Worm (Caenorhabditis elegans) whole organism, L3 larva: ENCODE data around the gene F07C3.16.
A peak's percentile ranks its signal among the peaks of the same experiment; 100 is the strongest.

ENCODE experiments used
- R02D3.7 ChIP-seq: fragments of 150-350 bp; optimal IDR thresholded peaks from 2 replicates; lab custom pipeline; 2014; ENCODE audit warnings: missing biosample characterization, missing genetic modification characterization
- ZK546.5 ChIP-seq: sonication (generic microtip); optimal IDR thresholded peaks from 2 replicates; lab custom pipeline; 2017; ENCODE audit warnings: missing biosample characterization, missing genetic modification characterization
- aly-2 ChIP-seq: fragments of 150-350 bp; optimal IDR thresholded peaks from 2 replicates; lab custom pipeline; 2014; ENCODE audit warnings: missing biosample characterization, missing genetic modification characterization
- ceh-16 ChIP-seq: sonication (generic microtip); optimal IDR thresholded peaks from 2 replicates; lab custom pipeline; 2017; ENCODE audit warnings: missing biosample characterization, missing genetic modification characterization
- ceh-82 ChIP-seq: fragments of 150-350 bp; optimal IDR thresholded peaks from 2 replicates; lab custom pipeline; 2014; ENCODE audit warnings: missing biosample characterization, missing genetic modification characterization
- ceh-9 ChIP-seq: sonication (generic microtip); optimal IDR thresholded peaks from 2 replicates; lab custom pipeline; 2018; ENCODE audit warnings: missing biosample characterization, missing genetic modification characterization
- daf-12 ChIP-seq: fragments of 150-350 bp; optimal IDR thresholded peaks from 2 replicates; lab custom pipeline; 2014; ENCODE audit warnings: missing biosample characterization, missing genetic modification reagents, missing genetic modification characterization
- egl-27 ChIP-seq: sonication (generic microtip); optimal IDR thresholded peaks from 4 replicates; lab custom pipeline; 2017; ENCODE audit warnings: missing biosample characterization, missing genetic modification reagents, missing genetic modification characterization
- egl-5 ChIP-seq: fragments of 150-350 bp; optimal IDR thresholded peaks from 2 replicates; lab custom pipeline; 2017; ENCODE audit warnings: missing biosample characterization, missing genetic modification reagents, missing genetic modification characterization, inconsistent platforms
- elt-2 ChIP-seq: sonication (generic microtip); optimal IDR thresholded peaks from 2 replicates; lab custom pipeline; 2016; ENCODE audit warnings: missing genetic modification reagents, mild to moderate bottlenecking, missing genetic modification characterization, missing compliant biosample characterization
- eor-1 ChIP-seq, 2 experiments: fragments of 150-350 bp; optimal IDR thresholded peaks; 2 replicates each; lab custom pipeline; 2014 to 2018; ENCODE audit warnings: missing biosample characterization in 2 of 2, missing genetic modification characterization in 2 of 2
- fkh-2 ChIP-seq: fragments of 150-350 bp; optimal IDR thresholded peaks from 2 replicates; lab custom pipeline; 2014; ENCODE audit warnings: missing biosample characterization, missing genetic modification reagents, missing genetic modification characterization
- fos-1 ChIP-seq: fragments of 150-350 bp; optimal IDR thresholded peaks from 2 replicates; lab custom pipeline; 2014; ENCODE audit warnings: missing biosample characterization, missing genetic modification characterization
- hmg-11 ChIP-seq: sonication (generic microtip); optimal IDR thresholded peaks from 2 replicates; lab custom pipeline; 2016; ENCODE audit warnings: missing genetic modification characterization, missing compliant biosample characterization
- lin-39 ChIP-seq: fragments of 150-350 bp; optimal IDR thresholded peaks from 2 replicates; lab custom pipeline; 2018; ENCODE audit warnings: missing biosample characterization, missing genetic modification reagents, missing genetic modification characterization
- lsy-12 ChIP-seq: sonication (generic microtip); optimal IDR thresholded peaks from 2 replicates; lab custom pipeline; 2016; ENCODE audit warnings: mild to moderate bottlenecking, missing genetic modification characterization, missing compliant biosample characterization
- mdl-1 ChIP-seq: fragments of 150-350 bp; optimal IDR thresholded peaks from 2 replicates; lab custom pipeline; 2014; ENCODE audit warnings: missing biosample characterization, missing genetic modification characterization
- mml-1 ChIP-seq: fragments of 150-350 bp; sonication (generic microtip); optimal IDR thresholded peaks from 3 replicates; lab custom pipeline; 2014; ENCODE audit warnings: missing biosample characterization, missing genetic modification characterization
- nfya-1 ChIP-seq: sonication (generic microtip); optimal IDR thresholded peaks from 2 replicates; lab custom pipeline; 2017; ENCODE audit warnings: missing genetic modification characterization, mild to moderate bottlenecking, missing compliant biosample characterization, antibody characterized with exemption, moderate library complexity; ENCODE audit not compliant: insufficient read depth
- nhr-11 ChIP-seq: fragments of 150-350 bp; optimal IDR thresholded peaks from 2 replicates; lab custom pipeline; 2014; ENCODE audit warnings: missing biosample characterization, missing genetic modification characterization
- nhr-12 ChIP-seq: fragments of 150-350 bp; optimal IDR thresholded peaks from 2 replicates; lab custom pipeline; 2014; ENCODE audit warnings: missing biosample characterization, missing genetic modification characterization
- nhr-237 ChIP-seq: fragments of 150-350 bp; optimal IDR thresholded peaks from 2 replicates; lab custom pipeline; 2014; ENCODE audit warnings: missing biosample characterization, missing genetic modification characterization
- nhr-25 ChIP-seq: sonication (generic microtip); optimal IDR thresholded peaks from 2 replicates; lab custom pipeline; 2017; ENCODE audit warnings: missing biosample characterization, missing genetic modification characterization
- nhr-67 ChIP-seq: fragments of 150-350 bp; optimal IDR thresholded peaks from 2 replicates; lab custom pipeline; 2014; ENCODE audit warnings: missing biosample characterization, missing genetic modification characterization
- nhr-76 ChIP-seq: fragments of 150-350 bp; sonication (generic microtip); optimal IDR thresholded peaks from 5 replicates; lab custom pipeline; 2014; ENCODE audit warnings: missing biosample characterization, missing genetic modification characterization
- nhr-77 ChIP-seq: fragments of 150-350 bp; optimal IDR thresholded peaks from 2 replicates; lab custom pipeline; 2014; ENCODE audit warnings: missing biosample characterization, missing genetic modification characterization
- pha-4 ChIP-seq: fragments of 150-350 bp; optimal IDR thresholded peaks from 2 replicates; lab custom pipeline; 2014; ENCODE audit warnings: missing biosample characterization, missing genetic modification reagents, missing genetic modification characterization
- pqm-1 ChIP-seq: fragments of 150-350 bp; optimal IDR thresholded peaks from 2 replicates; lab custom pipeline; 2017; ENCODE audit warnings: missing biosample characterization, missing genetic modification characterization, inconsistent platforms
- sea-2 ChIP-seq: fragments of 150-350 bp; sonication (generic microtip); optimal IDR thresholded peaks from 4 replicates; lab custom pipeline; 2014; ENCODE audit warnings: missing biosample characterization, missing genetic modification reagents, missing genetic modification characterization
- skn-1 ChIP-seq: fragments of 150-350 bp; optimal IDR thresholded peaks from 2 replicates; lab custom pipeline; 2014; ENCODE audit warnings: missing biosample characterization, missing genetic modification characterization
- snpc-4 ChIP-seq: fragments of 150-350 bp; optimal IDR thresholded peaks from 2 replicates; lab custom pipeline; 2014; ENCODE audit warnings: missing biosample characterization, missing genetic modification characterization
- tbx-2 ChIP-seq: sonication (generic microtip); optimal IDR thresholded peaks from 2 replicates; lab custom pipeline; 2016; ENCODE audit warnings: mild to moderate bottlenecking, missing genetic modification characterization, missing compliant biosample characterization
- unc-39 ChIP-seq: sonication (generic microtip); optimal IDR thresholded peaks from 4 replicates; lab custom pipeline; 2017; ENCODE audit warnings: missing biosample characterization, missing genetic modification characterization
- zag-1 ChIP-seq: fragments of 150-350 bp; optimal IDR thresholded peaks from 2 replicates; lab custom pipeline; 2014; ENCODE audit warnings: missing biosample characterization, missing genetic modification characterization
- ztf-11 ChIP-seq: fragments of 150-350 bp; optimal IDR thresholded peaks from 2 replicates; lab custom pipeline; 2014; ENCODE audit warnings: missing biosample characterization, missing genetic modification characterization
- ztf-4 ChIP-seq: fragments of 150-350 bp; optimal IDR thresholded peaks from 2 replicates; lab custom pipeline; 2014; ENCODE audit warnings: missing biosample characterization, missing genetic modification characterization

F07C3.16 gene

ce11 chrV:9257467-9257866 lies at the start of gene F07C3.16:
Gene F07C3.16, minus strand, starts transcription at chrV:9257567.
- TF ChIP-seq nhr-11 (tag; lab: Kevin White, UChicago) = no peak
- no peak for TF ChIP-seq fos-1 (tag; lab: Kevin White, UChicago)
- TF ChIP-seq mml-1 = no peak
- no peak for TF ChIP-seq lsy-12 (tag; lab: Kevin White, UChicago)
- TF ChIP-seq nfya-1 (tag; lab: Kevin White, UChicago) = no peak
- TF ChIP-seq elt-2 = no peak
- TF ChIP-seq mdl-1 (tag; lab: Kevin White, UChicago) = no peak
- TF ChIP-seq aly-2 (tag; lab: Kevin White, UChicago) = no peak
- TF ChIP-seq nhr-237 (tag; lab: Kevin White, UChicago) = no peak
- TF ChIP-seq tbx-2 (tag; lab: Kevin White, UChicago) = no peak
- no peak for TF ChIP-seq nhr-12 (tag; lab: Kevin White, UChicago)
- no peak for TF ChIP-seq lin-39 (tag; lab: Kevin White, UChicago)
- no peak for TF ChIP-seq snpc-4 (tag; lab: Kevin White, UChicago)
- TF ChIP-seq ztf-4 (tag; lab: Kevin White, UChicago) = no peak
- no peak for TF ChIP-seq egl-5 (tag; lab: Kevin White, UChicago)
- no peak for TF ChIP-seq fkh-2
- TF ChIP-seq ceh-16 (tag; lab: Kevin White, UChicago) = no peak
- TF ChIP-seq zag-1 (tag; lab: Kevin White, UChicago) = no peak
- TF ChIP-seq daf-12 (tag; lab: Kevin White, UChicago) = no peak
- no peak for TF ChIP-seq ceh-9

DNA sequence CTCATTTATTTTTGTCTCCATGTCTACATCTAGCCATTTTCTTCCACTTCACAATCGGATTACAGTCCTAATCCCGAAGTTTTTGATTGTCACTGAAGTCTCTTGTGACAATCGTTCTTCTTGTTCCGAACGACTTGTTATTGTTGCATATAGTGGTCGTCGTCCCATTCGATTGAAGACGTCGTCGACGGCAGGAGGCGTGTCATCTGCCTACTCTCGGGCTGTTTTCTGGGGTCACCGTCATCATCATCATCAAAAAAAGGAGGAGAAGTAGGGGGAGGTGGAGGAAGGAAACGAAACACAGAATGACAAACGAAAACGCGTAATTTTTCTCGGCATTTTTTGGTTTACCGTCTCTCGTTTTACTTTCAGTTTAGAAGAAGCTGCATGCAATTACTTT lies 47.7 kb upstream of the F07C3.16 start, which contains the start of gene F44A2.3:
F44A2.3 (plus strand) TSS at position 301 of the 400 bp plus-strand sequence.
- TF ChIP-seq nfya-1 (tag; lab: Kevin White, UChicago) (no peak), ztf-11 (tag; lab: Kevin White, UChicago) (no peak), egl-5 (tag; lab: Kevin White, UChicago) (no peak), nhr-25 (tag; lab: Kevin White, UChicago) (no peak)
- TF ChIP-seq, all 47 proteins: peak for 0

- TF ChIP-seq ceh-16 (tag; lab: Kevin White, UChicago) (no peak), ztf-11 (tag; lab: Kevin White, UChicago) (no peak), nhr-76 (no peak), skn-1 (tag; lab: Kevin White, UChicago) (no peak), nhr-67 (tag; lab: Kevin White, UChicago) (no peak), ZK546.5 (tag; lab: Kevin White, UChicago) (no peak), unc-39 (tag; lab: Kevin White, UChicago) (no peak), fos-1 (tag; lab: Kevin White, UChicago) (no peak), hmg-11 (no peak), sea-2 (no peak), eor-1 (tag; optimal IDR thresholded peaks at IDR 0.05; lab: Kevin White, UChicago) (no peak), ceh-82 (tag; lab: Kevin White, UChicago) (no peak), R02D3.7 (tag; lab: Kevin White, UChicago) (no peak), pqm-1 (tag; lab: Kevin White, UChicago) (no peak), egl-27 (no peak), lsy-12 (tag; lab: Kevin White, UChicago) (no peak)
Measured at ce11 chrV:9303026-9303425, 45.7 kb upstream of the F07C3.16 start, which contains the start of gene nhr-39. Gene nhr-39, plus strand, starts transcription at chrV:9303326.

DNA sequence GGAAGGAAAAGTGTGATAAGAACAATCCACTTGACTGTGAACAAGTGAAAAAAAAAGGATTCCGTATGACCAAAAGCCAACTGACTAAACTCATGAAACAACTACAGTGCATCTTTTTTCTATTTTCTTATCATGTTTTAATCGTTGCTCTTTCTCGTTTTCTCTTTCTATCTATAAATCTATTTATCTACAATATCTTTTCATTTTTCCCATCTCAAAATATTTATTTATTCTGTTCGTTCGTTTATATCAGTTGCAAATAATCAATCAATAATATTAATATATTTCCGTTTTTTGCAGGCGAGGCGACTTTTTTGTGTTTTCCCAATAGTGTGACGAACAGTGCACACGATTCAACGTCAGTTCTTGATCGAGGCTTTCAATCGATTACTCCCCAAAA lies 40.0 kb upstream of the F07C3.16 start, which contains the start of gene F44A2.5:
F44A2.5 (plus strand) TSS at position 301 of the 400 bp plus-strand sequence.
- TF ChIP-seq mml-1 (no peak), fkh-2 (no peak), pha-4 (tag; lab: Kevin White, UChicago) (peak; percentile 23)

- TF ChIP-seq nhr-77 (tag; lab: Kevin White, UChicago) = no peak
- peak; percentile 17 for TF ChIP-seq pha-4 (tag; lab: Kevin White, UChicago)
- TF ChIP-seq, all 47 proteins: peak for 1
Measured at ce11 chrV:9295581-9295980, 38.2 kb upstream of the F07C3.16 start.
